Worm (Caenorhabditis elegans) whole organism, late embryonic: Measurements from ENCODE around the gene lgc-16.

Experiments used
- C08G9.2 ChIP-seq: sonication (generic microtip); optimal IDR thresholded peaks from 2 replicates; lab custom pipeline; 2016; ENCODE audit warnings: mild to moderate bottlenecking, missing genetic modification characterization, moderate library complexity, missing compliant biosample characterization
- C38D4.7 ChIP-seq: fragments of 200-800 bp; sonication (Bioruptor generic); optimal IDR thresholded peaks from 2 replicates; lab custom pipeline; 2018; ENCODE audit warnings: mild to moderate bottlenecking, missing genetic modification characterization, moderate library complexity, missing compliant biosample characterization
- F13H6.1 ChIP-seq: sonication (generic microtip); optimal IDR thresholded peaks from 2 replicates; lab custom pipeline; 2016; ENCODE audit warnings: missing genetic modification characterization, missing compliant biosample characterization
- Y22D7AL.16 ChIP-seq: sonication (generic microtip); optimal IDR thresholded peaks from 2 replicates; lab custom pipeline; 2016; ENCODE audit warnings: missing genetic modification characterization, missing compliant biosample characterization
- ahr-1 ChIP-seq: sonication (generic microtip); optimal IDR thresholded peaks from 2 replicates; lab custom pipeline; 2016; ENCODE audit warnings: missing genetic modification characterization, missing compliant biosample characterization
- ceh-14 ChIP-seq: sonication (generic microtip); optimal IDR thresholded peaks from 2 replicates; lab custom pipeline; 2016; ENCODE audit warnings: missing genotype, missing genetic modification characterization, missing compliant biosample characterization
- ceh-18 ChIP-seq: sonication (generic microtip); optimal IDR thresholded peaks from 2 replicates; lab custom pipeline; 2016; ENCODE audit warnings: missing genetic modification characterization, missing compliant biosample characterization
- ceh-19 ChIP-seq: fragments of 200-800 bp; sonication (Bioruptor generic); optimal IDR thresholded peaks from 2 replicates; lab custom pipeline; 2018; ENCODE audit warnings: mild to moderate bottlenecking, missing genetic modification characterization, missing compliant biosample characterization
- ceh-24 ChIP-seq: sonication (generic microtip); optimal IDR thresholded peaks from 2 replicates; lab custom pipeline; 2016; ENCODE audit warnings: mild to moderate bottlenecking, missing genetic modification characterization, missing compliant biosample characterization
- ceh-31 ChIP-seq: sonication (generic microtip); optimal IDR thresholded peaks from 2 replicates; lab custom pipeline; 2016; ENCODE audit warnings: missing genetic modification characterization, missing compliant biosample characterization
- ceh-34 ChIP-seq: sonication (generic microtip); optimal IDR thresholded peaks from 2 replicates; lab custom pipeline; 2016; ENCODE audit warnings: mild to moderate bottlenecking, missing genetic modification characterization, missing compliant biosample characterization
- ceh-48 ChIP-seq: sonication (generic microtip); optimal IDR thresholded peaks from 2 replicates; lab custom pipeline; 2016; ENCODE audit warnings: missing genetic modification characterization, inconsistent platforms, missing compliant biosample characterization
- ceh-6 ChIP-seq: fragments of 200-800 bp; sonication (Bioruptor generic); optimal IDR thresholded peaks from 2 replicates; lab custom pipeline; 2018; ENCODE audit warnings: mild to moderate bottlenecking, missing genetic modification characterization, missing compliant biosample characterization
- ceh-9 ChIP-seq: sonication (generic microtip); optimal IDR thresholded peaks from 2 replicates; lab custom pipeline; 2016; ENCODE audit warnings: mild to moderate bottlenecking, missing genetic modification characterization, inconsistent platforms, missing compliant biosample characterization
- che-1 ChIP-seq: sonication (generic microtip); optimal IDR thresholded peaks from 2 replicates; lab custom pipeline; 2016; ENCODE audit warnings: mild to moderate bottlenecking, missing genetic modification characterization, missing compliant biosample characterization
- dmd-4 ChIP-seq: sonication (generic microtip); optimal IDR thresholded peaks from 2 replicates; lab custom pipeline; 2016; ENCODE audit warnings: borderline replicate concordance, missing genetic modification characterization, missing compliant biosample characterization
- elt-4 ChIP-seq: sonication (generic microtip); optimal IDR thresholded peaks from 2 replicates; lab custom pipeline; 2016; ENCODE audit warnings: missing genetic modification characterization, missing compliant biosample characterization
- ets-4 ChIP-seq: sonication (generic microtip); optimal IDR thresholded peaks from 2 replicates; lab custom pipeline; 2016; ENCODE audit warnings: missing genetic modification characterization, missing compliant biosample characterization
- fkh-10 ChIP-seq: fragments of 150-350 bp; optimal IDR thresholded peaks from 2 replicates; lab custom pipeline; 2014; ENCODE audit warnings: missing biosample characterization, missing genetic modification reagents, missing genetic modification characterization
- fkh-6 ChIP-seq: sonication (generic microtip); optimal IDR thresholded peaks from 2 replicates; lab custom pipeline; 2016; ENCODE audit warnings: missing genetic modification characterization, missing compliant biosample characterization
- gmeb-2 ChIP-seq: sonication (generic microtip); optimal IDR thresholded peaks from 2 replicates; lab custom pipeline; 2016; ENCODE audit warnings: missing genetic modification characterization, inconsistent platforms, missing compliant biosample characterization
- hlh-13 ChIP-seq: fragments of 200-800 bp; sonication (Bioruptor generic); optimal IDR thresholded peaks from 2 replicates; lab custom pipeline; 2018; ENCODE audit warnings: mild to moderate bottlenecking, missing genetic modification characterization, missing compliant biosample characterization
- hlh-30 ChIP-seq: sonication (generic microtip); optimal IDR thresholded peaks from 2 replicates; lab custom pipeline; 2017; ENCODE audit warnings: antibody characterized with exemption, missing genetic modification characterization, missing compliant biosample characterization; ENCODE audit not compliant: insufficient read depth
- hlh-6 ChIP-seq: sonication (generic microtip); optimal IDR thresholded peaks from 2 replicates; lab custom pipeline; 2016; ENCODE audit warnings: missing genotype, missing genetic modification characterization, missing compliant biosample characterization
- nfya-1 ChIP-seq: sonication (generic microtip); optimal IDR thresholded peaks from 2 replicates; lab custom pipeline; 2017; ENCODE audit warnings: missing genetic modification characterization, mild to moderate bottlenecking, missing compliant biosample characterization, antibody characterized with exemption, moderate library complexity
- npax-4 ChIP-seq: sonication (generic microtip); optimal IDR thresholded peaks from 2 replicates; lab custom pipeline; 2016; ENCODE audit warnings: missing genetic modification characterization, missing compliant biosample characterization
- odd-2 ChIP-seq: sonication (generic microtip); optimal IDR thresholded peaks from 2 replicates; lab custom pipeline; 2017; ENCODE audit warnings: antibody characterized with exemption, mild to moderate bottlenecking, missing genetic modification characterization, missing compliant biosample characterization
- pax-1 ChIP-seq: fragments of 150-350 bp; optimal IDR thresholded peaks from 2 replicates; lab custom pipeline; 2014; ENCODE audit warnings: missing biosample characterization, missing genetic modification characterization
- pha-4 ChIP-seq: fragments of 150-350 bp; optimal IDR thresholded peaks from 2 replicates; lab custom pipeline; 2018; ENCODE audit warnings: missing biosample characterization, missing genetic modification reagents, missing genetic modification characterization
- pqm-1 ChIP-seq: sonication (generic microtip); optimal IDR thresholded peaks from 2 replicates; lab custom pipeline; 2016; ENCODE audit warnings: missing genetic modification characterization, missing compliant biosample characterization
- pros-1 ChIP-seq: fragments of 150-350 bp; optimal IDR thresholded peaks from 2 replicates; lab custom pipeline; 2014; ENCODE audit warnings: missing biosample characterization, missing genetic modification reagents, missing genetic modification characterization
- ref-2 ChIP-seq: sonication (generic microtip); optimal IDR thresholded peaks from 2 replicates; lab custom pipeline; 2016; ENCODE audit warnings: missing genetic modification characterization, missing compliant biosample characterization
- rnt-1 ChIP-seq: sonication (generic microtip); optimal IDR thresholded peaks from 2 replicates; lab custom pipeline; 2016; ENCODE audit warnings: missing genetic modification characterization, missing compliant biosample characterization
- sox-2 ChIP-seq: fragments of 200-800 bp; sonication (Bioruptor generic); IDR thresholded peaks from 2 replicates; pipeline ENCODE4 v1.3.6; 2022; ENCODE audit warnings: missing genetic modification reagents, missing genetic modification characterization, missing compliant biosample characterization
- syd-9 ChIP-seq: sonication (generic microtip); optimal IDR thresholded peaks from 2 replicates; lab custom pipeline; 2016; ENCODE audit warnings: mild to moderate bottlenecking, missing genetic modification characterization, moderate library complexity, missing compliant biosample characterization
- ttx-3 ChIP-seq: sonication (generic microtip); optimal IDR thresholded peaks from 2 replicates; lab custom pipeline; 2016; ENCODE audit warnings: missing genetic modification reagents, missing genetic modification characterization, missing compliant biosample characterization
- unc-42 ChIP-seq: sonication (generic microtip); optimal IDR thresholded peaks from 2 replicates; lab custom pipeline; 2016; ENCODE audit warnings: missing genotype, missing genetic modification characterization, missing compliant biosample characterization
- unc-55 ChIP-seq: sonication (generic microtip); optimal IDR thresholded peaks from 2 replicates; lab custom pipeline; 2017; ENCODE audit warnings: missing biosample characterization, missing genetic modification reagents, missing genetic modification characterization
- zip-5 ChIP-seq: sonication (generic microtip); optimal IDR thresholded peaks from 2 replicates; lab custom pipeline; 2016; ENCODE audit warnings: missing genetic modification characterization, missing compliant biosample characterization
- ztf-16 ChIP-seq: sonication (generic microtip); optimal IDR thresholded peaks from 2 replicates; lab custom pipeline; 2017; ENCODE audit warnings: missing genetic modification characterization, missing compliant biosample characterization

lgc-16 gene

ce11 chrX:12118340-12118739 is at the start of gene lgc-16:
lgc-16 (plus strand) TSS chrX:12118640.
- no peak for TF ChIP-seq ceh-6
- no peak for TF ChIP-seq fkh-6 (tag; lab: Kevin White, UChicago)
- TF ChIP-seq unc-42 (tag; lab: Kevin White, UChicago) = no peak
- no peak for TF ChIP-seq gmeb-2
- TF ChIP-seq C08G9.2 (tag; lab: Kevin White, UChicago) = no peak
- no peak for TF ChIP-seq pha-4 (tag; lab: Kevin White, UChicago)
- TF ChIP-seq ref-2 = no peak
- no peak for TF ChIP-seq pros-1
- no peak for TF ChIP-seq dmd-4 (tag; lab: Kevin White, UChicago)
- TF ChIP-seq, all 69 proteins: peak for 0

ce11 chrX:12073764-12074163 is 44.7 kb upstream of the lgc-16 start, which contains the start of gene tmem-145:
tmem-145 (minus strand) TSS chrX:12073864.
- no peak for TF ChIP-seq syd-9 (tag; lab: Kevin White, UChicago)
- no peak for TF ChIP-seq ceh-9 (tag; lab: Kevin White, UChicago)
- TF ChIP-seq fkh-10 = no peak
- no peak for TF ChIP-seq hlh-30 (tag; lab: Kevin White, UChicago)
- no peak for TF ChIP-seq ztf-16

DNA sequence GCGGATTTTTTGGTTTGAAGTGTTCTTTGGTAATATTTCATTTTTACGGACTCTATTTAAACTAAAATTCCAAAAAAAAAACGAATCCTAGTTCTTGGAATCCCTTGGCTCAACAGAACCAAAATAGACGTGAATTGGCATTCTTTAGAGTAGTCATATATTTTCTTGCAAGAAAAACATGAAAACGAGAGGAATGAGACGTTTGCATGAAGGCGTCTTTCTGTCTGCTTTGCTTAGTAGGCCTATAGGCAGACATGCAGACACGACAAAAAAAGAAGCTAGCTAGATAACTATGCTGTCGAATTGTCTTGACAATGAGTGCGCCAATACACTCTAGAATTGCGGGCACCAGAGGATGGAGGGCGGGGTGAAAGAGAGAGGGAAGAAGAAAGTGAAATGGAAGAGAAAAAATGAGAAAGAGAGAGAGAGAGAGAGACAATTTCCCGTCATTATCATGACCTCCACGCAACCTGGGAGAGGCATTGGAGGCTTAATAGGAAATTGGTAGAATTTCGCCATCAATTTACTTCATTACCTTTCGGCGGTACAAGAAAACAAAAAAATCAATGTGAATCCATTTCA is 37.8 kb upstream of the lgc-16 start:
- no peak for TF ChIP-seq hlh-30 (tag; lab: Kevin White, UChicago)
- peak; percentile 3 for TF ChIP-seq nfya-1 (tag; lab: Kevin White, UChicago)
- peak; percentile 40 for TF ChIP-seq ceh-31

DNA sequence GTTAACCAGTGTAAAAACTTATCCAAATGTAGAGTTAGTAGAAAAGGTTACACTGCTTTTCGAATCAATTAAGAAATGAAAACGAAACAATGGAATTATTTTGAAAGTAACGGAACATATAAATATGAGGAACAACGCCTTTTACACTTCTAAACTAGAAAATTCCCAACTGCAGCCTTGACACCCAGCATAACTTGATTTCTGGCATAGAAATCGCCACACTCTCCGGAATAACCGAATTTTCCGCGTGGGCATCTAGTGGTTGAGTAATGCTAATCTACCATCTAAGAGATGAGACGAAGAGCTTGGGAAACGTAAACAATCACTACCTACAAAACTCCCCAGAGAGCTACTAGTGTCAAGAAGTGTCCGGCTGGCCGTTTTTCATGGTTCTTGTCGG is 37.2 kb upstream of the lgc-16 start:
- TF ChIP-seq unc-42 (tag; lab: Kevin White, UChicago) = peak; percentile 66
- TF ChIP-seq ceh-19 (GFP tag; lab: Kevin White, UChicago) = no peak

DNA sequence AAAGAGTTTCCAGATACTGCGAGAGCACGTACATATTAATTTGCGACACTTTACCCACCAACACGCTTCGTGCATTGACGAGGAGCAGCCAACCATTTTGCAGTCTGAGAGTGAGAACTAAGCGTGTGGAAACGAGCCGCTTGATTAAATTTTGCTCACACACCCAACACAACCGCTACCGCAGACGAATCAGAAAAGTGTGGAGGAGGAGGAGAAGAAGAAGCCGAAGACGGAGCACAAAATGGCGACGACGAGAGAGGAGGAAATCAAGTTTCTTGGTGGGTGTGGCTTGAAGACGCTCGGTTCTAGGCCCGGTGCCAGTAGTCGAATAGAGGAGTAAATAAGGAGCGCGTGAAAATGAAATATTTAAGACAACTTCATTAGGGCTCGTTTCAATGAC is 35.6 kb upstream of the lgc-16 start:
- no peak for TF ChIP-seq rnt-1 (tag; lab: Kevin White, UChicago)
- no peak for TF ChIP-seq ets-4
- no peak for TF ChIP-seq zip-5 (tag; lab: Kevin White, UChicago)
- no peak for TF ChIP-seq hlh-6 (tag; lab: Kevin White, UChicago)
- peak; percentile 50 for TF ChIP-seq nfya-1 (tag; lab: Kevin White, UChicago)
- TF ChIP-seq ceh-14 (tag; lab: Kevin White, UChicago) = peak; percentile 86
- no peak for TF ChIP-seq ttx-3 (tag; lab: Kevin White, UChicago)
- TF ChIP-seq ceh-31 = peak; percentile 40
- peak; percentile 99 for TF ChIP-seq unc-42 (tag; lab: Kevin White, UChicago)
- peak; percentile 23 for TF ChIP-seq elt-4 (tag; lab: Kevin White, UChicago)

DNA sequence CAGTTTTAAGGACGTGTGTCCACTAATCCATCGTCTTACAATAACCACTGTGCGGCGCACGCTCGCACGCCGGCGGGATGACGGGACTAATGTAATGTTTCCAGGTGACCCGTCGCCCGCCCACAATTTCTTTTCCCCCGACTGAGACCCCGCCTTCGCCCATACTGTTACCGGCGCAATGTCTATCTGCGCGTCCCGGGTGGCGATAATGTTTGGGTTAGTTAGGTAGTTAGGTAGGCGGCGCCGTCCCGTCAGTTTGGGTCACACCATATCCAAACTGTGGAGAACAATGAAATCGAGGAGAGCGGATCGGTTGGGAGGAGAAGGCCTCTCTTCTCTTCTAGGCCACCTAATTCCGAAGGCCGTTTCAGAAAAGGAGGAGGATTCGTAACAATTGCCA is 32.1 kb upstream of the lgc-16 start:
- TF ChIP-seq che-1 (tag; lab: Kevin White, UChicago) (no peak), pqm-1 (tag; lab: Kevin White, UChicago) (no peak), hlh-13 (GFP tag; lab: Kevin White, UChicago) (no peak), odd-2 (tag; lab: Kevin White, UChicago) (no peak), syd-9 (tag; lab: Kevin White, UChicago) (no peak), nfya-1 (tag; lab: Kevin White, UChicago) (peak; percentile 15), ceh-31 (peak; percentile 61), pha-4 (tag; lab: Kevin White, UChicago) (no peak), ceh-6 (peak; percentile 4), ceh-24 (tag; lab: Kevin White, UChicago) (no peak), npax-4 (no peak), F13H6.1 (tag; lab: Kevin White, UChicago) (no peak), ceh-48 (tag; lab: Kevin White, UChicago) (no peak), pax-1 (no peak), Y22D7AL.16 (tag; lab: Kevin White, UChicago) (no peak), ahr-1 (tag; lab: Kevin White, UChicago) (no peak), fkh-6 (tag; lab: Kevin White, UChicago) (no peak), sox-2 (GFP tag; lab: Robert Waterston, UW) (no peak), ceh-18 (no peak), ceh-34 (tag; lab: Kevin White, UChicago) (peak; percentile 4), C38D4.7 (no peak), elt-4 (tag; lab: Kevin White, UChicago) (peak; percentile 78), C08G9.2 (tag; lab: Kevin White, UChicago) (peak; percentile 19), ztf-16 (no peak), unc-55 (GFP tag; lab: Kevin White, UChicago) (no peak)
